Worm (Caenorhabditis elegans) whole organism, L1 larva: ENCODE results near the gene C40C9.4.

Source experiments
- C04F5.9 ChIP-seq: sonication (generic microtip); optimal IDR thresholded peaks from 2 replicates; lab custom pipeline; 2016; ENCODE audit warnings: missing genetic modification characterization, missing compliant biosample characterization
- C16A3.4 ChIP-seq: fragments of 150-350 bp; optimal IDR thresholded peaks from 2 replicates; lab custom pipeline; 2014; ENCODE audit warnings: missing biosample characterization, missing genetic modification characterization
- alr-1 ChIP-seq: fragments of 200-800 bp; sonication (Bioruptor generic); optimal IDR thresholded peaks from 2 replicates; lab custom pipeline; 2018; ENCODE audit warnings: borderline replicate concordance, mild to moderate bottlenecking, missing genetic modification characterization, missing compliant biosample characterization
- ama-1 ChIP-seq: fragments of 150-350 bp; optimal IDR thresholded peaks from 2 replicates; lab custom pipeline; 2014
- ces-1 ChIP-seq: fragments of 150-350 bp; optimal IDR thresholded peaks from 2 replicates; lab custom pipeline; 2014; ENCODE audit warnings: missing biosample characterization, missing genetic modification reagents, missing genetic modification characterization
- efl-1 ChIP-seq, 4 experiments: fragments of 150-350 bp; optimal IDR thresholded peaks in 3 of 4; peaks in 1 of 4; 1 replicate in 1 of 4; 2 replicates in 3 of 4; lab custom pipeline; 2014; ENCODE audit warnings: missing biosample characterization in 2 of 4, missing genetic modification characterization in 2 of 4, missing genetic modification reagents in 2 of 4
- efl-3 ChIP-seq: fragments of 200-800 bp; sonication (Bioruptor generic); optimal IDR thresholded peaks from 2 replicates; lab custom pipeline; 2018; ENCODE audit warnings: mild to moderate bottlenecking, missing genetic modification characterization, missing compliant biosample characterization
- egl-13 ChIP-seq: sonication (generic microtip); optimal IDR thresholded peaks from 2 replicates; lab custom pipeline; 2016; ENCODE audit warnings: missing genotype, missing genetic modification reagents, missing genetic modification characterization, missing compliant biosample characterization
- egl-27 ChIP-seq, 2 experiments: fragments of 150-350 bp in 1 of 2; sonication (generic microtip); optimal IDR thresholded peaks; 3 replicates each; lab custom pipeline; 2017 to 2018; ENCODE audit warnings: missing biosample characterization in 2 of 2, missing genetic modification characterization in 2 of 2, missing genetic modification reagents in 2 of 2
- elt-2 ChIP-seq: sonication (generic microtip); optimal IDR thresholded peaks from 2 replicates; lab custom pipeline; 2016; ENCODE audit warnings: missing genetic modification characterization, mild to moderate bottlenecking, inconsistent platforms, missing compliant biosample characterization, missing genetic modification reagents
- elt-3 ChIP-seq, 6 experiments: fragments of 150-350 bp in 1 of 6; sonication (generic microtip); optimal IDR thresholded peaks; 2 replicates each; lab custom pipeline; 2017 to 2018; ENCODE audit warnings: missing biosample characterization in 6 of 6, missing genetic modification characterization in 6 of 6, inconsistent platforms in 1 of 6
- ets-5 ChIP-seq: fragments of 200-800 bp; sonication (Bioruptor generic); IDR thresholded peaks from 2 replicates; pipeline ENCODE4 v1.3.6; 2022; ENCODE audit warnings: missing genetic modification characterization, missing compliant biosample characterization
- fkh-10 ChIP-seq: sonication (generic microtip); optimal IDR thresholded peaks from 2 replicates; lab custom pipeline; 2017; ENCODE audit warnings: missing biosample characterization, missing genetic modification reagents, missing genetic modification characterization
- fkh-8 ChIP-seq: sonication (generic microtip); optimal IDR thresholded peaks from 2 replicates; lab custom pipeline; 2016; ENCODE audit warnings: mild to moderate bottlenecking, missing genetic modification characterization, missing compliant biosample characterization
- grh-1 ChIP-seq: fragments of 200-800 bp; sonication (Bioruptor generic); IDR thresholded peaks from 2 replicates; pipeline ENCODE4 v1.3.6; 2022; ENCODE audit warnings: missing genetic modification reagents, missing genetic modification characterization, missing compliant biosample characterization
- hpl-2 ChIP-seq: fragments of 150-350 bp; optimal IDR thresholded peaks from 2 replicates; lab custom pipeline; 2014; ENCODE audit warnings: missing biosample characterization, missing genetic modification reagents, missing genetic modification characterization
- irx-1 ChIP-seq: sonication (generic microtip); optimal IDR thresholded peaks from 2 replicates; lab custom pipeline; 2016; ENCODE audit warnings: missing genetic modification characterization, missing compliant biosample characterization
- isw-1 ChIP-seq: fragments of 200-800 bp; sonication (Bioruptor generic); IDR thresholded peaks from 2 replicates; pipeline ENCODE4 v1.3.6; 2022; ENCODE audit warnings: missing genetic modification characterization, missing compliant biosample characterization
- lin-14 ChIP-seq: fragments of 200-800 bp; sonication (Bioruptor generic); optimal IDR thresholded peaks from 2 replicates; lab custom pipeline; 2018; ENCODE audit warnings: mild to moderate bottlenecking, missing genetic modification characterization, moderate library complexity, missing compliant biosample characterization
- lsy-2 ChIP-seq, 2 experiments: fragments of 150-350 bp; optimal IDR thresholded peaks; 2 replicates each; lab custom pipeline; 2014; ENCODE audit warnings: missing biosample characterization in 2 of 2, missing genetic modification characterization in 2 of 2
- mdl-1 ChIP-seq, 2 experiments: fragments of 150-350 bp; optimal IDR thresholded peaks; 2 replicates each; lab custom pipeline; 2014 to 2017; ENCODE audit warnings: missing biosample characterization in 2 of 2, missing genetic modification characterization in 2 of 2, inconsistent platforms in 1 of 2
- nhr-19 ChIP-seq: fragments of 200-800 bp; sonication (Bioruptor generic); conservative IDR thresholded peaks from 2 replicates; pipeline ENCODE4 v1.3.6; 2022; ENCODE audit warnings: missing genetic modification characterization, missing compliant biosample characterization
- nhr-20 ChIP-seq: sonication (generic microtip); optimal IDR thresholded peaks from 2 replicates; lab custom pipeline; 2016; ENCODE audit warnings: mild to moderate bottlenecking, missing genetic modification characterization, missing compliant biosample characterization
- nhr-237 ChIP-seq: fragments of 150-350 bp; optimal IDR thresholded peaks from 2 replicates; lab custom pipeline; 2014; ENCODE audit warnings: missing biosample characterization, missing genetic modification characterization
- nhr-47 ChIP-seq: sonication (generic microtip); optimal IDR thresholded peaks from 2 replicates; lab custom pipeline; 2016; ENCODE audit warnings: mild to moderate bottlenecking, missing genetic modification characterization, moderate library complexity, missing compliant biosample characterization
- nhr-71 ChIP-seq: sonication (generic microtip); optimal IDR thresholded peaks from 2 replicates; lab custom pipeline; 2016; ENCODE audit warnings: mild to moderate bottlenecking, missing genetic modification characterization, moderate library complexity, missing compliant biosample characterization
- nhr-76 ChIP-seq: sonication (generic microtip); optimal IDR thresholded peaks from 2 replicates; lab custom pipeline; 2017; ENCODE audit warnings: missing biosample characterization, missing genetic modification characterization
- nhr-77 ChIP-seq: fragments of 150-350 bp; optimal IDR thresholded peaks from 2 replicates; lab custom pipeline; 2014; ENCODE audit warnings: missing biosample characterization, missing genetic modification characterization
- nhr-84 ChIP-seq: sonication (generic microtip); optimal IDR thresholded peaks from 2 replicates; lab custom pipeline; 2017; ENCODE audit warnings: missing biosample characterization, missing genetic modification characterization
- nhr-85 ChIP-seq: sonication (generic microtip); peaks from one replicate; lab custom pipeline; 2016; ENCODE audit warnings: missing genetic modification characterization, inconsistent platforms, missing compliant biosample characterization
- pax-3 ChIP-seq: fragments of 200-800 bp; sonication (Bioruptor generic); optimal IDR thresholded peaks from 2 replicates; lab custom pipeline; 2018; ENCODE audit warnings: mild to moderate bottlenecking, missing genetic modification characterization, moderate library complexity, missing compliant biosample characterization
- pqm-1 ChIP-seq: sonication (generic microtip); optimal IDR thresholded peaks from 3 replicates; lab custom pipeline; 2017; ENCODE audit warnings: missing biosample characterization, missing genetic modification characterization
- rnt-1 ChIP-seq: sonication (generic microtip); optimal IDR thresholded peaks from 2 replicates; lab custom pipeline; 2016; ENCODE audit warnings: mild to moderate bottlenecking, missing genetic modification characterization, moderate library complexity, missing compliant biosample characterization
- snu-23 ChIP-seq: sonication (generic microtip); optimal IDR thresholded peaks from 2 replicates; lab custom pipeline; 2016; ENCODE audit warnings: missing genetic modification characterization, missing compliant biosample characterization
- sox-4 ChIP-seq: sonication (generic microtip); optimal IDR thresholded peaks from 2 replicates; lab custom pipeline; 2016; ENCODE audit warnings: missing genetic modification characterization, missing compliant biosample characterization
- sup-37 ChIP-seq: fragments of 200-800 bp; sonication (Bioruptor generic); optimal IDR thresholded peaks from 2 replicates; lab custom pipeline; 2018; ENCODE audit warnings: mild to moderate bottlenecking, missing genetic modification characterization, missing compliant biosample characterization
- swsn-7 ChIP-seq: sonication (generic microtip); optimal IDR thresholded peaks from 2 replicates; lab custom pipeline; 2016; ENCODE audit warnings: missing genetic modification characterization, missing compliant biosample characterization
- tbx-2 ChIP-seq: sonication (generic microtip); optimal IDR thresholded peaks from 2 replicates; lab custom pipeline; 2016; ENCODE audit warnings: missing genetic modification characterization, missing compliant biosample characterization
- unc-130 ChIP-seq: fragments of 150-350 bp; optimal IDR thresholded peaks from 2 replicates; lab custom pipeline; 2017; ENCODE audit warnings: missing biosample characterization, missing genetic modification characterization, inconsistent platforms
- unc-62 ChIP-seq: fragments of 150-350 bp; optimal IDR thresholded peaks from 2 replicates; lab custom pipeline; 2014; ENCODE audit warnings: missing biosample characterization, missing genetic modification reagents, missing genetic modification characterization
- unc-86 ChIP-seq: sonication (generic microtip); optimal IDR thresholded peaks from 2 replicates; lab custom pipeline; 2016; ENCODE audit warnings: missing genetic modification characterization, missing compliant biosample characterization
- unc-98 ChIP-seq: fragments of 200-800 bp; sonication (Bioruptor generic); IDR thresholded peaks from 2 replicates; pipeline ENCODE4 v1.3.6; 2022; ENCODE audit warnings: missing genetic modification characterization, missing compliant biosample characterization
- vab-15 ChIP-seq: sonication (generic microtip); optimal IDR thresholded peaks from 2 replicates; lab custom pipeline; 2017; ENCODE audit warnings: missing genotype, mild to moderate bottlenecking, missing genetic modification characterization, missing compliant biosample characterization
- zip-4 ChIP-seq: fragments of 200-800 bp; sonication (Bioruptor generic); optimal IDR thresholded peaks from 2 replicates; lab custom pipeline; 2018; ENCODE audit warnings: mild to moderate bottlenecking, missing genetic modification characterization, moderate library complexity, missing compliant biosample characterization
- ztf-11 ChIP-seq, 2 experiments: sonication (generic microtip); optimal IDR thresholded peaks; 2 replicates each; lab custom pipeline; 2016 to 2017; ENCODE audit warnings: missing genetic modification characterization in 2 of 2, missing biosample characterization in 1 of 2, missing compliant biosample characterization in 1 of 2

The C40C9.4 gene

ce11 chrX:13633876-13634479 lies 16.9 kb upstream of the C40C9.4 start (continued):
- no peak for TF ChIP-seq fkh-8 (tag; lab: Kevin White, UChicago)

- TF ChIP-seq rnt-1 (tag; lab: Kevin White, UChicago) (peak; percentile 58), lsy-2 (tag; optimal IDR thresholded peaks at IDR 0.05; lab: Kevin White, UChicago) (peak in 1 of 2 experiments; percentile 9), nhr-20 (tag; lab: Kevin White, UChicago) (no peak), nhr-77 (tag; lab: Kevin White, UChicago) (no peak), C04F5.9 (tag; lab: Kevin White, UChicago) (no peak), elt-3 (tag; optimal IDR thresholded peaks at IDR 0.05; lab: Kevin White, UChicago) (no peak), lin-14 (GFP tag; lab: Kevin White, UChicago) (peak; percentile 30), snu-23 (GFP tag; lab: Kevin White, UChicago) (peak; percentile 22), efl-3 (GFP tag; lab: Kevin White, UChicago) (no peak), unc-86 (no peak), unc-62 (GFP tag; lab: Kevin White, UChicago) (no peak), egl-27 (tag; optimal IDR thresholded peaks at IDR 0.05; lab: Kevin White, UChicago) (no peak), grh-1 (GFP tag; lab: Robert Waterston, UW) (no peak), nhr-71 (tag; lab: Kevin White, UChicago) (peak; percentile 41), zip-4 (no peak)
These were observed 13.4 kb upstream of the C40C9.4 start for ce11 chrX:13637526-13637925.

ce11 chrX:13638351-13638958 lies 12.4 kb upstream of the C40C9.4 start:
- TF ChIP-seq isw-1, result no peak
- no peak for TF ChIP-seq ama-1 (lab: Kevin White, UChicago)
- no peak for TF ChIP-seq egl-13 (tag; lab: Kevin White, UChicago)
- no peak for TF ChIP-seq grh-1 (GFP tag; lab: Robert Waterston, UW)
- TF ChIP-seq unc-98 (GFP tag; lab: Robert Waterston, UW), result no peak
- TF ChIP-seq nhr-237, result no peak
- no peak for TF ChIP-seq tbx-2 (tag; lab: Kevin White, UChicago)
- peak; percentile 83 for TF ChIP-seq rnt-1 (tag; lab: Kevin White, UChicago)
- TF ChIP-seq ztf-11 (tag; optimal IDR thresholded peaks at IDR 0.05; lab: Kevin White, UChicago), result no peak
- no peak for TF ChIP-seq vab-15
- TF ChIP-seq C16A3.4 (tag; lab: Kevin White, UChicago), result no peak
- TF ChIP-seq irx-1 (tag; lab: Kevin White, UChicago), result no peak
- peak in 1 of 2 experiments; percentile 21 for TF ChIP-seq lsy-2 (tag; optimal IDR thresholded peaks at IDR 0.05; lab: Kevin White, UChicago)
- TF ChIP-seq snu-23 (GFP tag; lab: Kevin White, UChicago), result peak; percentile 42
- TF ChIP-seq zip-4, result no peak
- TF ChIP-seq pqm-1 (tag; lab: Kevin White, UChicago), result no peak
- peak; percentile 38 for TF ChIP-seq unc-130 (tag; lab: Kevin White, UChicago)
- peak; percentile 37 for TF ChIP-seq nhr-19 (GFP tag; lab: Robert Waterston, UW)
- TF ChIP-seq nhr-76, result no peak
- TF ChIP-seq nhr-47 (tag; lab: Kevin White, UChicago), result no peak
- TF ChIP-seq alr-1 (tag; lab: Kevin White, UChicago), result no peak
- peak; percentile 66 for TF ChIP-seq nhr-71 (tag; lab: Kevin White, UChicago)
- peak; percentile 21 for TF ChIP-seq nhr-20 (tag; lab: Kevin White, UChicago)
- TF ChIP-seq ets-5, result no peak
- TF ChIP-seq C04F5.9 (tag; lab: Kevin White, UChicago), result no peak
- no peak for TF ChIP-seq hpl-2 (GFP tag; lab: Kevin White, UChicago)
- no peak for TF ChIP-seq nhr-84 (tag; lab: Kevin White, UChicago)
- TF ChIP-seq elt-2 (tag; lab: Kevin White, UChicago), result no peak
- no peak for TF ChIP-seq pax-3 (tag; lab: Kevin White, UChicago)
- no peak for TF ChIP-seq fkh-8 (tag; lab: Kevin White, UChicago)
- TF ChIP-seq nhr-85 (tag; lab: Kevin White, UChicago), result no peak
- no peak for TF ChIP-seq ces-1 (GFP tag; lab: Kevin White, UChicago)
- peak; percentile 24 for TF ChIP-seq swsn-7 (tag; lab: Kevin White, UChicago)
- TF ChIP-seq sup-37 (GFP tag; lab: Kevin White, UChicago), result no peak
- no peak for TF ChIP-seq sox-4 (tag; lab: Kevin White, UChicago)
- no peak for TF ChIP-seq efl-1 (optimal IDR thresholded peaks at IDR 0.05; lab: Kevin White, UChicago)
- TF ChIP-seq efl-1 (GFP tag; optimal IDR thresholded peaks at IDR 0.05 in 1 of 2; lab: Kevin White, UChicago), result no peak
- no peak for TF ChIP-seq fkh-10 (GFP tag; lab: Kevin White, UChicago)
- peak; percentile 87 for TF ChIP-seq lin-14 (GFP tag; lab: Kevin White, UChicago)
- TF ChIP-seq mdl-1 (tag; optimal IDR thresholded peaks at IDR 0.05; lab: Kevin White, UChicago), result peak in 1 of 2 experiments; percentile 3
